Fruit fly (Drosophila melanogaster) whole organism, adult: Measurements from ENCODE around the gene inaF-D.

Source experiments
- CG11617 ChIP-seq: fragments of 200-800 bp; sonication (Bioruptor generic); optimal IDR thresholded peaks from 2 replicates; lab custom pipeline; 2017; ENCODE audit warnings: mild to moderate bottlenecking, missing biosample characterization, missing genetic modification reagents, missing genetic modification characterization
- CG12768 ChIP-seq: fragments of 200-800 bp; sonication (Bioruptor generic); optimal IDR thresholded peaks from 2 replicates; lab custom pipeline; 2017; ENCODE audit warnings: missing biosample characterization, missing genetic modification characterization, mild to moderate bottlenecking, moderate library complexity, missing genetic modification reagents
- CG14711 ChIP-seq: fragments of 200-800 bp; sonication (Bioruptor generic); optimal IDR thresholded peaks from 2 replicates; lab custom pipeline; 2018; ENCODE audit warnings: missing biosample characterization, mild to moderate bottlenecking, missing genetic modification characterization, moderate library complexity
- CG1620 ChIP-seq: fragments of 200-800 bp; sonication (Bioruptor generic); optimal IDR thresholded peaks from 2 replicates; lab custom pipeline; 2016; ENCODE audit warnings: missing biosample characterization, missing genetic modification characterization
- CG33017 ChIP-seq: fragments of 200-800 bp; sonication (Bioruptor generic); optimal IDR thresholded peaks from 2 replicates; lab custom pipeline; 2018; ENCODE audit warnings: missing biosample characterization, mild to moderate bottlenecking, missing genetic modification characterization, moderate library complexity
- CG5204 ChIP-seq: fragments of 200-800 bp; sonication (Bioruptor generic); optimal IDR thresholded peaks from 2 replicates; lab custom pipeline; 2016; ENCODE audit warnings: missing biosample characterization, missing genetic modification characterization
- CG7045 ChIP-seq: fragments of 200-800 bp; sonication (Bioruptor generic); optimal IDR thresholded peaks from 2 replicates; lab custom pipeline; 2017; ENCODE audit warnings: missing biosample characterization, mild to moderate bottlenecking, missing genetic modification characterization
- CG7101 ChIP-seq: fragments of 200-800 bp; sonication (Bioruptor generic); optimal IDR thresholded peaks from 2 replicates; lab custom pipeline; 2018; ENCODE audit warnings: missing biosample characterization, mild to moderate bottlenecking, missing genetic modification characterization, moderate library complexity
- Clk ChIP-seq: fragments of 200-800 bp; sonication (Bioruptor generic); optimal IDR thresholded peaks from 2 replicates; lab custom pipeline; 2017; ENCODE audit warnings: missing biosample characterization, missing genetic modification characterization
- Crg-1 ChIP-seq: fragments of 200-800 bp; sonication (Bioruptor generic); optimal IDR thresholded peaks from 2 replicates; lab custom pipeline; 2016; ENCODE audit warnings: missing biosample characterization, missing genetic modification characterization
- Hr96 ChIP-seq: fragments of 200-800 bp; sonication (Bioruptor generic); optimal IDR thresholded peaks from 2 replicates; lab custom pipeline; 2016; ENCODE audit warnings: missing biosample characterization, missing genetic modification characterization
- Mnt ChIP-seq: fragments of 200-800 bp; sonication (Bioruptor generic); optimal IDR thresholded peaks from 2 replicates; lab custom pipeline; 2016; ENCODE audit warnings: missing biosample characterization, mild to moderate bottlenecking, missing genetic modification characterization
- bab1 ChIP-seq: fragments of 200-800 bp; sonication (Bioruptor generic); optimal IDR thresholded peaks from 3 replicates; lab custom pipeline; 2019; ENCODE audit warnings: missing biosample characterization, mild to moderate bottlenecking, missing genetic modification characterization, moderate library complexity
- cic ChIP-seq: fragments of 200-800 bp; sonication (Bioruptor generic); optimal IDR thresholded peaks from 2 replicates; lab custom pipeline; 2017; ENCODE audit warnings: missing biosample characterization, mild to moderate bottlenecking, missing genetic modification characterization, moderate library complexity
- cnc ChIP-seq, 2 experiments: fragments of >200 bp; optimal IDR thresholded peaks; 2 replicates each; lab custom pipeline; 2017
- kay ChIP-seq: fragments of 200-800 bp; sonication (Bioruptor generic); peaks from one replicate; lab custom pipeline; 2016; ENCODE audit warnings: missing biosample characterization, missing genetic modification characterization, borderline replicate concordance
- ovo ChIP-seq: fragments of 200-800 bp; sonication (Bioruptor generic); optimal IDR thresholded peaks from 2 replicates; lab custom pipeline; 2016; ENCODE audit warnings: missing biosample characterization, missing genetic modification characterization
- pad ChIP-seq: fragments of 200-800 bp; sonication (Bioruptor generic); optimal IDR thresholded peaks from 3 replicates; lab custom pipeline; 2017; ENCODE audit warnings: missing biosample characterization, missing genetic modification characterization, mild to moderate bottlenecking, moderate library complexity, missing genetic modification reagents
- tj ChIP-seq: fragments of 200-800 bp; sonication (Bioruptor generic); optimal IDR thresholded peaks from 3 replicates; lab custom pipeline; 2017; ENCODE audit warnings: missing biosample characterization, mild to moderate bottlenecking, missing genetic modification characterization, moderate library complexity
- toe ChIP-seq: fragments of 200-800 bp; sonication (Bioruptor generic); optimal IDR thresholded peaks from 2 replicates; lab custom pipeline; 2016; ENCODE audit warnings: missing biosample characterization, missing genetic modification characterization

inaF-D gene

DNA sequence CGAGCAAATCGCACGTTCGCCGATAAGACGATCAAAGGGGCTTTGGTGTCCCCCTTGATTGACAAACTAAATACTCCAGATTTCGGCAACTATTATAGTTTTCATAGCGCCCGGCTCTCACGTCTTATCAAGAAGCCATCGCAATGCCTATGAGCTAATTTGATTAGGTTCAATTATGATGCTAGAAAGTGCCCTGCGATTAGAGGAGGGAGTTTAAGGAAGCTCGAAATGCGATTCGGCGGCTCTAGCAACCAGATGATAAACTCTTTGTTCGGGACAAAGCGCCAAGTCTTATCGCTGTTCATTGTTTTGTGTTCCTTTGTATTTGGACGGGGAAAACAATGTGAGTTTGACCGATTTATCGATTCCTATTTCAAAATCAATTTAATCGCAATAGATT is 11.0 kb downstream of the inaF-D start:
- TF ChIP-seq tj (GFP tag; lab: Kevin White, UChicago) (no peak), Crg-1 (GFP tag; lab: Kevin White, UChicago) (no peak), bab1 (GFP tag; lab: Kevin White, UChicago) (no peak), CG1620 (no peak), CG12768 (GFP tag; lab: Kevin White, UChicago) (no peak), CG14711 (tag; lab: Kevin White, UChicago) (no peak), cic (GFP tag; lab: Kevin White, UChicago) (no peak), toe (GFP tag; lab: Kevin White, UChicago) (no peak), CG7101 (tag; lab: Kevin White, UChicago) (no peak), Hr96 (no peak), CG33017 (tag; lab: Kevin White, UChicago) (no peak), ovo (GFP tag; lab: Kevin White, UChicago) (no peak), CG5204 (GFP tag; lab: Kevin White, UChicago) (no peak)

DNA sequence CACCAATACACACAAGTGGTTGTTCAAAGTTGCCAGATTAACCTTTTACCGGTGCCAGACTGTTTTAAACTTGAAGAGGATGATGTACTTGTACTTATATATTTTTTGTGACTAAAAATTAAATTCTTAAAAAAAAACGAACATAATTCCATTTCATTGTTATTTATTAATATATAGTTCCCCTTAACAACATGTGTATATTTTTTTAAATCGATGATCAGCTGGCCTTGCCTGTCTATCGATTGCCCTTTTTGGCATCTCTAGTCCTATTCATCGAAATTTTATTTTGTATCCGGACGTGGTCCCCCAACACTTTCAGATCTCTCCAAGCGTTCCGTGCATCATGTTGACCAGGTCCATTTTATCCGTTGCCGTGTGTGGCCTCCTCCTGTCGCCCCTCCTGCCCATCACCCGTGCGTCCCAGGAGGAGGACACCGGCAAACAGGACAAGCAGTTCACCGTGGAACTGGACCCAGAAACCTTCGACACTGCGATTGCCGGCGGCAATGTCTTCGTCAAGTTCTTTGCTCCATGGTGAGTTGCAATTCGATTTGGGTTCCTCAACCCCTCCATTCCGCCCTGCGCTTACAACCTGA is 12.1 kb downstream of the inaF-D start, which contains the start of gene prtp:
TSS of gene prtp (plus strand) at position 26 of the 596 bp plus-strand sequence.
- TF ChIP-seq CG1620: no peak
- peak; percentile 15 for TF ChIP-seq Crg-1 (GFP tag; lab: Kevin White, UChicago)
- TF ChIP-seq pad (GFP tag; lab: Kevin White, UChicago): no peak
- no peak for TF ChIP-seq CG12768 (GFP tag; lab: Kevin White, UChicago)
- no peak for TF ChIP-seq CG11617 (GFP tag; lab: Kevin White, UChicago)
- no peak for TF ChIP-seq cnc (optimal IDR thresholded peaks at IDR 0.05; lab: Kevin White, UChicago)
- no peak for TF ChIP-seq ovo (GFP tag; lab: Kevin White, UChicago)
- TF ChIP-seq Mnt (GFP tag; lab: Kevin White, UChicago): peak; percentile 54
- no peak for TF ChIP-seq kay (GFP tag; lab: Kevin White, UChicago)
- peak; percentile 30 for TF ChIP-seq bab1 (GFP tag; lab: Kevin White, UChicago)
- TF ChIP-seq CG14711 (tag; lab: Kevin White, UChicago): peak; percentile 71
- no peak for TF ChIP-seq CG7101 (tag; lab: Kevin White, UChicago)
- peak; percentile 45 for TF ChIP-seq CG5204 (GFP tag; lab: Kevin White, UChicago)

dm6 chrX:11715937-11716730 is 12.8 kb downstream of the inaF-D start:
- TF ChIP-seq tj (GFP tag; lab: Kevin White, UChicago) (peak; percentile 49), Hr96 (peak; percentile 84), CG1620 (peak; percentile 66), CG11617 (GFP tag; lab: Kevin White, UChicago) (peak; percentile 85), CG7045 (GFP tag; lab: Kevin White, UChicago) (peak; percentile 68), bab1 (GFP tag; lab: Kevin White, UChicago) (peak; percentile 91), Crg-1 (GFP tag; lab: Kevin White, UChicago) (peak; percentile 77), toe (GFP tag; lab: Kevin White, UChicago) (peak; percentile 31), kay (GFP tag; lab: Kevin White, UChicago) (peak; percentile 79), ovo (GFP tag; lab: Kevin White, UChicago) (peak; percentile 66), cic (GFP tag; lab: Kevin White, UChicago) (peak; percentile 30), CG12768 (GFP tag; lab: Kevin White, UChicago) (peak; percentile 63), CG33017 (tag; lab: Kevin White, UChicago) (peak; percentile 68), CG7101 (tag; lab: Kevin White, UChicago) (peak; percentile 87), Clk (GFP tag; lab: Kevin White, UChicago) (peak; percentile 38), CG5204 (GFP tag; lab: Kevin White, UChicago) (peak; percentile 68), cnc (optimal IDR thresholded peaks at IDR 0.05; lab: Kevin White, UChicago) (no peak), Mnt (GFP tag; lab: Kevin White, UChicago) (peak; percentile 78), pad (GFP tag; lab: Kevin White, UChicago) (peak; percentile 74), CG14711 (tag; lab: Kevin White, UChicago) (peak; percentile 80)

- no peak for TF ChIP-seq kay (GFP tag; lab: Kevin White, UChicago)
- TF ChIP-seq cic (GFP tag; lab: Kevin White, UChicago): no peak
- TF ChIP-seq Mnt (GFP tag; lab: Kevin White, UChicago): no peak
- no peak for TF ChIP-seq cnc (optimal IDR thresholded peaks at IDR 0.05; lab: Kevin White, UChicago)
- TF ChIP-seq CG7101 (tag; lab: Kevin White, UChicago): peak; percentile 48
- no peak for TF ChIP-seq CG12768 (GFP tag; lab: Kevin White, UChicago)
- TF ChIP-seq Clk (GFP tag; lab: Kevin White, UChicago): no peak
- no peak for TF ChIP-seq pad (GFP tag; lab: Kevin White, UChicago)
- peak; percentile 27 for TF ChIP-seq toe (GFP tag; lab: Kevin White, UChicago)
- peak; percentile 67 for TF ChIP-seq tj (GFP tag; lab: Kevin White, UChicago)
- no peak for TF ChIP-seq CG7045 (GFP tag; lab: Kevin White, UChicago)
- TF ChIP-seq Crg-1 (GFP tag; lab: Kevin White, UChicago): peak; percentile 69
- peak; percentile 72 for TF ChIP-seq CG1620
- TF ChIP-seq CG14711 (tag; lab: Kevin White, UChicago): peak; percentile 46
- peak; percentile 15 for TF ChIP-seq CG33017 (tag; lab: Kevin White, UChicago)
- peak; percentile 48 for TF ChIP-seq bab1 (GFP tag; lab: Kevin White, UChicago)
- peak; percentile 39 for TF ChIP-seq Hr96
- no peak for TF ChIP-seq CG5204 (GFP tag; lab: Kevin White, UChicago)
- no peak for TF ChIP-seq CG11617 (GFP tag; lab: Kevin White, UChicago)
- TF ChIP-seq ovo (GFP tag; lab: Kevin White, UChicago): no peak
Measured at dm6 chrX:11715263-11715659, 13.6 kb downstream of the inaF-D start, which contains the start of gene Amun. Amun (minus strand) TSS chrX:11715565.
